Fruit fly (Drosophila melanogaster) whole organism, embryonic: Measurements from ENCODE around the gene CG42763.

Experiments
- B-H1 ChIP-seq: fragments of 200-800 bp; sonication (Bioruptor generic); IDR thresholded peaks from 3 replicates; pipeline ENCODE4 v1.3.6; 2022; ENCODE audit warnings: missing biosample characterization, missing genetic modification characterization
- Bteb2 ChIP-seq: fragments of 200-800 bp; sonication (Bioruptor generic); optimal IDR thresholded peaks from 2 replicates; lab custom pipeline; 2016; ENCODE audit warnings: missing biosample characterization, missing genetic modification characterization
- CG10274 ChIP-seq: fragments of 200-800 bp; sonication (Bioruptor generic); optimal IDR thresholded peaks from 3 replicates; lab custom pipeline; 2017; ENCODE audit warnings: missing biosample characterization, mild to moderate bottlenecking, missing genetic modification characterization
- CG10959 ChIP-seq: fragments of 200-800 bp; sonication (Bioruptor generic); IDR thresholded peaks from 2 replicates; pipeline ENCODE4 v1.3.6; 2022; ENCODE audit warnings: missing biosample characterization, missing genetic modification characterization
- CG11247 ChIP-seq: fragments of 200-800 bp; sonication (Bioruptor generic); IDR thresholded peaks from 2 replicates; pipeline ENCODE4 v1.3.6; 2022; ENCODE audit warnings: missing biosample characterization, missing genetic modification characterization
- CG11398 ChIP-seq: fragments of 200-800 bp; sonication (Bioruptor generic); optimal IDR thresholded peaks from 2 replicates; lab custom pipeline; 2016; ENCODE audit warnings: missing biosample characterization, missing genetic modification characterization
- CG11504 ChIP-seq: fragments of 200-800 bp; sonication (Bioruptor generic); optimal IDR thresholded peaks from 3 replicates; lab custom pipeline; 2019; ENCODE audit warnings: missing biosample characterization, mild to moderate bottlenecking, missing genetic modification characterization, moderate library complexity
- CG12744 ChIP-seq: fragments of 200-800 bp; sonication (Bioruptor generic); optimal IDR thresholded peaks from 2 replicates; lab custom pipeline; 2016; ENCODE audit warnings: missing biosample characterization, missing genetic modification characterization
- CG13424 ChIP-seq: fragments of 200-800 bp; sonication (Bioruptor generic); optimal IDR thresholded peaks from 2 replicates; lab custom pipeline; 2019; ENCODE audit warnings: missing biosample characterization, mild to moderate bottlenecking, missing genetic modification characterization, moderate library complexity
- CG14050 ChIP-seq: fragments of 200-800 bp; sonication (Bioruptor generic); IDR thresholded peaks from 3 replicates; pipeline ENCODE4 v1.3.6; 2022; ENCODE audit warnings: missing biosample characterization, missing genetic modification characterization
- CG14667 ChIP-seq: fragments of 200-800 bp; sonication (Bioruptor generic); IDR thresholded peaks from 2 replicates; pipeline ENCODE4 v1.3.6; 2022; ENCODE audit warnings: missing biosample characterization, missing genetic modification characterization
- CG18262 ChIP-seq: fragments of 200-800 bp; optimal IDR thresholded peaks from 3 replicates; lab custom pipeline; 2019; ENCODE audit warnings: missing biosample characterization, mild to moderate bottlenecking, missing genetic modification characterization, moderate library complexity
- CG2678 ChIP-seq: fragments of 200-800 bp; sonication (Bioruptor generic); optimal IDR thresholded peaks from 3 replicates; lab custom pipeline; 2019; ENCODE audit warnings: missing biosample characterization, mild to moderate bottlenecking, missing genetic modification characterization, moderate library complexity
- CG2712 ChIP-seq: fragments of 200-800 bp; optimal IDR thresholded peaks from 3 replicates; lab custom pipeline; 2019; ENCODE audit warnings: missing biosample characterization, mild to moderate bottlenecking, missing genetic modification characterization, moderate library complexity
- CG2889 ChIP-seq: fragments of 200-800 bp; sonication (Bioruptor generic); IDR thresholded peaks from 3 replicates; pipeline ENCODE4 v1.3.6; 2022; ENCODE audit warnings: missing biosample characterization, missing genetic modification characterization
- CG34422 ChIP-seq: fragments of 200-800 bp; sonication (Bioruptor generic); IDR thresholded peaks from 3 replicates; pipeline ENCODE4 v1.3.6; 2022; ENCODE audit warnings: missing biosample characterization, missing genetic modification characterization
- CG4360 ChIP-seq: fragments of 200-800 bp; sonication (Bioruptor generic); IDR thresholded peaks from 2 replicates; pipeline ENCODE4 v1.3.6; 2022; ENCODE audit warnings: missing biosample characterization, missing genetic modification characterization
- CG4424 ChIP-seq: fragments of 200-800 bp; sonication (Bioruptor generic); optimal IDR thresholded peaks from 3 replicates; lab custom pipeline; 2016; ENCODE audit warnings: missing biosample characterization, missing genetic modification characterization
- CG6854 ChIP-seq: fragments of 200-800 bp; sonication (Bioruptor generic); optimal IDR thresholded peaks from 3 replicates; lab custom pipeline; 2017; ENCODE audit warnings: missing biosample characterization, mild to moderate bottlenecking, missing genetic modification characterization
- CG8281 ChIP-seq: fragments of 200-800 bp; sonication (Bioruptor generic); optimal IDR thresholded peaks from 2 replicates; lab custom pipeline; 2018; ENCODE audit warnings: missing biosample characterization, mild to moderate bottlenecking, missing genetic modification characterization, moderate library complexity
- Camta ChIP-seq: fragments of 200-800 bp; sonication (Bioruptor generic); optimal IDR thresholded peaks from 2 replicates; lab custom pipeline; 2016; ENCODE audit warnings: missing biosample characterization, missing genetic modification characterization
- Dll ChIP-seq: fragments of 200-800 bp; sonication (Bioruptor generic); IDR thresholded peaks from 4 replicates; pipeline ENCODE4 v1.3.6; 2022; ENCODE audit warnings: missing biosample characterization, missing genetic modification characterization; ENCODE audit not compliant: partially characterized antibody
- Drgx ChIP-seq: fragments of 200-800 bp; sonication (Bioruptor generic); IDR thresholded peaks from 2 replicates; pipeline ENCODE4 v1.3.6; 2022; ENCODE audit warnings: missing biosample characterization, missing genetic modification characterization
- Hey ChIP-seq: fragments of 200-800 bp; sonication (Bioruptor generic); optimal IDR thresholded peaks from 3 replicates; lab custom pipeline; 2018; ENCODE audit warnings: missing biosample characterization, mild to moderate bottlenecking, missing genetic modification characterization
- Hmr ChIP-seq: fragments of 200-800 bp; sonication (Bioruptor generic); optimal IDR thresholded peaks from 3 replicates; lab custom pipeline; 2017; ENCODE audit warnings: mild to moderate bottlenecking, missing biosample characterization, missing genetic modification reagents, missing genetic modification characterization
- Myb ChIP-seq: fragments of 200-800 bp; sonication (Bioruptor generic); optimal IDR thresholded peaks from 2 replicates; lab custom pipeline; 2016; ENCODE audit warnings: missing biosample characterization, missing genetic modification characterization
- PHDP ChIP-seq: fragments of 200-800 bp; sonication (Bioruptor generic); optimal IDR thresholded peaks from 3 replicates; lab custom pipeline; 2018; ENCODE audit warnings: missing biosample characterization, mild to moderate bottlenecking, missing genetic modification characterization, moderate library complexity
- Xbp1 ChIP-seq: fragments of 200-800 bp; sonication (Bioruptor generic); optimal IDR thresholded peaks from 3 replicates; lab custom pipeline; 2016; ENCODE audit warnings: missing biosample characterization, mild to moderate bottlenecking, missing genetic modification characterization
- amos ChIP-seq: fragments of 200-800 bp; sonication (Bioruptor generic); IDR thresholded peaks from 2 replicates; pipeline ENCODE4 v1.3.6; 2022; ENCODE audit warnings: missing biosample characterization, missing genetic modification characterization; ENCODE audit not compliant: partially characterized antibody
- bowl ChIP-seq: fragments of 200-800 bp; sonication (Bioruptor generic); IDR thresholded peaks from 2 replicates; pipeline ENCODE4 v1.3.6; 2022; ENCODE audit warnings: missing biosample characterization, missing genetic modification characterization
- dmrt11E ChIP-seq: fragments of 200-800 bp; sonication (Bioruptor generic); optimal IDR thresholded peaks from 3 replicates; lab custom pipeline; 2018; ENCODE audit warnings: missing biosample characterization, mild to moderate bottlenecking, missing genetic modification characterization, moderate library complexity
- dysf ChIP-seq: fragments of 200-800 bp; sonication (Bioruptor generic); IDR thresholded peaks from 3 replicates; pipeline ENCODE4 v1.3.6; 2022; ENCODE audit warnings: missing biosample characterization, missing genetic modification characterization
- eyg ChIP-seq: fragments of 200-800 bp; sonication (Bioruptor generic); optimal IDR thresholded peaks from 3 replicates; lab custom pipeline; 2016; ENCODE audit warnings: missing biosample characterization, missing genetic modification characterization
- gce ChIP-seq: fragments of 200-800 bp; sonication (Bioruptor generic); IDR thresholded peaks from 3 replicates; pipeline ENCODE4 v1.3.6; 2022; ENCODE audit warnings: missing biosample characterization, missing genetic modification characterization
- gro ChIP-seq: fragments of 200-800 bp; sonication (Bioruptor generic); optimal IDR thresholded peaks from 2 replicates; lab custom pipeline; 2016; ENCODE audit warnings: missing biosample characterization, missing genetic modification characterization
- h ChIP-seq: fragments of >200 bp; optimal IDR thresholded peaks from 2 replicates; lab custom pipeline; 2017
- her ChIP-seq: fragments of 200-800 bp; sonication (Bioruptor generic); optimal IDR thresholded peaks from 2 replicates; lab custom pipeline; 2016; ENCODE audit warnings: missing biosample characterization, missing genetic modification characterization
- knrl ChIP-seq: fragments of 200-800 bp; sonication (Bioruptor generic); IDR thresholded peaks from 3 replicates; pipeline ENCODE4 v1.3.6; 2022; ENCODE audit warnings: missing biosample characterization, missing genetic modification characterization; ENCODE audit not compliant: partially characterized antibody
- mam ChIP-seq: fragments of 200-800 bp; sonication (Bioruptor generic); optimal IDR thresholded peaks from 3 replicates; lab custom pipeline; 2016; ENCODE audit warnings: missing biosample characterization, missing genetic modification characterization
- nerfin-2 ChIP-seq: fragments of 200-800 bp; sonication (Bioruptor generic); IDR thresholded peaks from 2 replicates; pipeline ENCODE4 v1.3.6; 2022; ENCODE audit warnings: missing biosample characterization, missing genetic modification characterization; ENCODE audit not compliant: partially characterized antibody
- pfk ChIP-seq: fragments of 200-800 bp; sonication (Bioruptor generic); optimal IDR thresholded peaks from 2 replicates; lab custom pipeline; 2018; ENCODE audit warnings: missing biosample characterization, mild to moderate bottlenecking, missing genetic modification characterization, moderate library complexity
- pros ChIP-seq: fragments of 200-800 bp; sonication (Bioruptor generic); optimal IDR thresholded peaks from 3 replicates; lab custom pipeline; 2019; ENCODE audit warnings: missing biosample characterization, mild to moderate bottlenecking, missing genetic modification characterization, moderate library complexity
- ranshi ChIP-seq: fragments of 200-800 bp; sonication (Bioruptor generic); IDR thresholded peaks from 2 replicates; pipeline ENCODE4 v1.3.6; 2022; ENCODE audit warnings: missing biosample characterization, missing genetic modification characterization
- ro ChIP-seq: fragments of 200-800 bp; sonication (Bioruptor generic); IDR thresholded peaks from 2 replicates; pipeline ENCODE4 v1.3.6; 2022; ENCODE audit warnings: missing biosample characterization, missing genetic modification characterization
- row ChIP-seq: fragments of 200-800 bp; sonication (Bioruptor generic); IDR thresholded peaks from 3 replicates; pipeline ENCODE4 v1.3.6; 2022; ENCODE audit warnings: missing biosample characterization, missing genetic modification characterization
- schlank ChIP-seq: fragments of 200-800 bp; sonication (Bioruptor generic); optimal IDR thresholded peaks from 2 replicates; lab custom pipeline; 2018; ENCODE audit warnings: missing biosample characterization, mild to moderate bottlenecking, missing genetic modification characterization
- sna ChIP-seq: fragments of 200-800 bp; sonication (Bioruptor generic); IDR thresholded peaks from 2 replicates; pipeline ENCODE4 v1.3.6; 2022; ENCODE audit warnings: missing biosample characterization, missing genetic modification characterization; ENCODE audit not compliant: partially characterized antibody
- so ChIP-seq: fragments of 200-800 bp; sonication (Bioruptor generic); IDR thresholded peaks from 3 replicates; pipeline ENCODE4 v1.3.6; 2022; ENCODE audit warnings: missing biosample characterization, missing genetic modification characterization
- vfl ChIP-seq: fragments of 200-800 bp; sonication (Bioruptor generic); optimal IDR thresholded peaks from 2 replicates; lab custom pipeline; 2016; ENCODE audit warnings: missing biosample characterization, missing genetic modification characterization
- yki ChIP-seq: fragments of >200 bp; optimal IDR thresholded peaks from 3 replicates; lab custom pipeline; 2018

Gene CG42763

dm6 chr2L:8162307-8163024 lies 17.6 kb upstream of the CG42763 start, which contains the start of gene Acbp1 (continued):
- TF ChIP-seq PHDP (tag; lab: Kevin White, UChicago) (peak; percentile 99), CG4360 (GFP tag; lab: Robert Waterston, UW) (peak; percentile 64), so (peak; percentile 94), Myb (GFP tag; lab: Kevin White, UChicago) (peak; percentile 88), h (lab: Kevin White, UChicago) (no peak), knrl (GFP tag; lab: Robert Waterston, UW) (peak; percentile 77), ranshi (peak; percentile 86), CG13424 (tag; lab: Kevin White, UChicago) (peak; percentile 98), CG10274 (GFP tag; lab: Kevin White, UChicago) (peak; percentile 83), CG14050 (peak; percentile 87), CG6854 (GFP tag; lab: Kevin White, UChicago) (peak; percentile 99), bowl (GFP tag; lab: Robert Waterston, UW) (peak; percentile 70), CG14667 (peak; percentile 80), B-H1 (GFP tag; lab: Robert Waterston, UW) (peak; percentile 87), pfk (GFP tag; lab: Kevin White, UChicago) (peak; percentile 71), gce (GFP tag; lab: Robert Waterston, UW) (peak; percentile 89), Hey (peak; percentile 79), Hmr (peak; percentile 98), CG11247 (GFP tag; lab: Robert Waterston, UW) (peak; percentile 89), nerfin-2 (GFP tag; lab: Robert Waterston, UW) (peak; percentile 71), Xbp1 (GFP tag; lab: Kevin White, UChicago) (peak; percentile 95), Drgx (GFP tag; lab: Robert Waterston, UW) (peak; percentile 90), CG2889 (GFP tag; lab: Robert Waterston, UW) (peak; percentile 87; the same call in 2 of the 3 replicates), dysf (GFP tag; lab: Robert Waterston, UW) (peak; percentile 95), amos (GFP tag; lab: Robert Waterston, UW) (peak; percentile 81), CG11504 (tag; lab: Kevin White, UChicago) (peak; percentile 96), dmrt11E (tag; lab: Kevin White, UChicago) (peak; percentile 98), CG10959 (GFP tag; lab: Robert Waterston, UW) (peak; percentile 79), eyg (peak; percentile 93), CG11398 (GFP tag; lab: Kevin White, UChicago) (peak; percentile 89), yki (peak; percentile 65), CG2678 (peak; percentile 99), ro (GFP tag; lab: Robert Waterston, UW) (peak; percentile 77; the same call in 1 of the 2 replicates), sna (GFP tag; lab: Robert Waterston, UW) (peak; percentile 80), CG34422 (GFP tag; lab: Robert Waterston, UW) (peak; percentile 93), CG2712 (peak; percentile 99), her (GFP tag; lab: Kevin White, UChicago) (peak; percentile 95), Bteb2 (peak; percentile 92), CG4424 (GFP tag; lab: Kevin White, UChicago) (peak; percentile 95), row (peak; percentile 97), gro (GFP tag; lab: Kevin White, UChicago) (peak; percentile 94), Dll (peak; percentile 86), Camta (GFP tag; lab: Kevin White, UChicago) (peak; percentile 95), pros (GFP tag; lab: Kevin White, UChicago) (peak; percentile 93), CG8281 (tag; lab: Kevin White, UChicago) (peak; percentile 88), vfl (GFP tag; lab: Kevin White, UChicago) (peak; percentile 93), mam (GFP tag; lab: Kevin White, UChicago) (peak; percentile 98), CG12744 (peak; percentile 94), schlank (tag; lab: Kevin White, UChicago) (peak; percentile 93), CG18262 (tag; lab: Kevin White, UChicago) (peak; percentile 99)
